Fruit fly (Drosophila melanogaster) whole organism, pupa: Measurements from ENCODE around the gene mad2.

Experiments
- CG12605 ChIP-seq: fragments of 200-800 bp; sonication (Bioruptor generic); IDR thresholded peaks from 2 replicates; pipeline ENCODE4 v1.3.6; 2022; ENCODE audit warnings: missing biosample characterization, missing genetic modification characterization
- CG13204 ChIP-seq: fragments of 200-800 bp; sonication (Bioruptor generic); optimal IDR thresholded peaks from 2 replicates; lab custom pipeline; 2018; ENCODE audit warnings: missing biosample characterization, mild to moderate bottlenecking, missing genetic modification characterization, moderate library complexity
- CG32121 ChIP-seq: fragments of 200-800 bp; sonication (Bioruptor generic); IDR thresholded peaks from 2 replicates; pipeline ENCODE4 v1.3.6; 2022; ENCODE audit warnings: missing biosample characterization, missing genetic modification characterization
- CG4496 ChIP-seq: fragments of 200-800 bp; sonication (Bioruptor generic); IDR thresholded peaks from 3 replicates; pipeline ENCODE4 v1.3.6; 2022; ENCODE audit warnings: missing biosample characterization, missing genetic modification characterization
- CG8159 ChIP-seq: fragments of 200-800 bp; sonication (Bioruptor generic); optimal IDR thresholded peaks from 3 replicates; lab custom pipeline; 2018; ENCODE audit warnings: missing biosample characterization, mild to moderate bottlenecking, missing genetic modification characterization, moderate library complexity
- CG8301 ChIP-seq: fragments of 200-800 bp; sonication (Bioruptor generic); optimal IDR thresholded peaks from 2 replicates; lab custom pipeline; 2018; ENCODE audit warnings: missing biosample characterization, mild to moderate bottlenecking, missing genetic modification characterization
- EcR ChIP-seq: fragments of 200-800 bp; sonication (Bioruptor generic); optimal IDR thresholded peaks from 3 replicates; lab custom pipeline; 2019; ENCODE audit warnings: missing biosample characterization, missing genetic modification characterization, mild to moderate bottlenecking, moderate library complexity, missing genetic modification reagents
- Ets98B ChIP-seq: fragments of 200-800 bp; sonication (Bioruptor generic); IDR thresholded peaks from 2 replicates; pipeline ENCODE4 v1.3.6; 2022; ENCODE audit warnings: missing biosample characterization, missing genetic modification characterization
- Pif1A ChIP-seq: fragments of 200-800 bp; sonication (Bioruptor generic); optimal IDR thresholded peaks from 3 replicates; lab custom pipeline; 2016; ENCODE audit warnings: missing biosample characterization, missing genetic modification characterization
- Pif1B ChIP-seq: fragments of 200-800 bp; sonication (Bioruptor generic); optimal IDR thresholded peaks from 3 replicates; lab custom pipeline; 2016; ENCODE audit warnings: missing biosample characterization, missing genetic modification characterization
- Snoo ChIP-seq: fragments of 200-800 bp; sonication (Bioruptor generic); optimal IDR thresholded peaks from 3 replicates; lab custom pipeline; 2017; ENCODE audit warnings: missing biosample characterization, mild to moderate bottlenecking, missing genetic modification characterization, inconsistent platforms
- fd96Ca ChIP-seq: fragments of 200-800 bp; sonication (Bioruptor generic); IDR thresholded peaks from 3 replicates; pipeline ENCODE4 v1.3.6; 2022; ENCODE audit warnings: missing biosample characterization, missing genetic modification characterization
- gl ChIP-seq: fragments of 200-800 bp; sonication (Bioruptor generic); optimal IDR thresholded peaks from 2 replicates; lab custom pipeline; 2018; ENCODE audit warnings: missing biosample characterization, mild to moderate bottlenecking, missing genetic modification characterization
- rn ChIP-seq: fragments of 200-800 bp; sonication (Bioruptor generic); IDR thresholded peaks from 2 replicates; pipeline ENCODE4 v1.3.6; 2022; ENCODE audit warnings: missing biosample characterization, missing genetic modification characterization

DNA sequence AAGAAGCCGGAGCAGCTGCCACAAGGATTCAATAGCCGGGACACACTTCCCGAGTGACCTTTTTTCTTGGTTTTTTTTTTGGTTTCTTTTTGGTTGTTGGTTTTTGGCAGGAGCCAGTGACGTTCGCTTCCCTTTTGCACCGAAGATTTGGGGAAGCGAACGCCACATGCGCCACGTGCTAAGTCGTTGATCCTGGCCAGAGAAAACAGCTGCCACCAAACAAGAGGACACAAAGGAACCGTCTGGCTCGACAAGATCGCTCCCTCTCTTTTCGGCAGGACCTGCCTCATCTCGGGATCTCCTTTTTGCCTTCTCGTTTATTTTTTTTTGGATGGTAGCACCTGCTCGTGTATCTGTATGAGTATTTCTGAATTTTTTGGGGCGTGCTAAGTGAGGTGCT, 46.1 kb upstream of the mad2 start:
- TF ChIP-seq Ets98B (GFP tag; lab: Robert Waterston, UW) = no peak
- no peak for TF ChIP-seq rn (GFP tag; lab: Robert Waterston, UW)
- TF ChIP-seq CG32121 (GFP tag; lab: Robert Waterston, UW) = no peak
- TF ChIP-seq Pif1B (GFP tag; lab: Kevin White, UChicago) = no peak
- TF ChIP-seq EcR = no peak
- TF ChIP-seq Pif1A (GFP tag; lab: Kevin White, UChicago) = no peak
- no peak for TF ChIP-seq gl
- TF ChIP-seq CG13204 = no peak
- no peak for TF ChIP-seq CG4496 (GFP tag; lab: Robert Waterston, UW)
- no peak for TF ChIP-seq CG8301 (tag; lab: Kevin White, UChicago)
- no peak for TF ChIP-seq CG8159 (tag; lab: Kevin White, UChicago)
- TF ChIP-seq Snoo (tag; lab: Kevin White, UChicago) = no peak
- no peak for TF ChIP-seq fd96Ca
- no peak for TF ChIP-seq CG12605 (GFP tag; lab: Robert Waterston, UW)
